Worm (Caenorhabditis elegans) whole organism, mixed stage, embryonic: ENCODE data around the gene cyp-25A2.

ENCODE experiments used
- cnd-1 ChIP-seq: fragments of 200-800 bp; sonication (Bioruptor generic); optimal IDR thresholded peaks from 2 replicates; lab custom pipeline; 2018; ENCODE audit warnings: mild to moderate bottlenecking, missing genetic modification characterization, missing compliant biosample characterization
- lin-32 ChIP-seq: fragments of 200-800 bp; sonication (Bioruptor generic); optimal IDR thresholded peaks from 2 replicates; lab custom pipeline; 2018; ENCODE audit warnings: mild to moderate bottlenecking, missing genetic modification characterization, missing compliant biosample characterization
- nhr-76 ChIP-seq: sonication (generic microtip); optimal IDR thresholded peaks from 2 replicates; lab custom pipeline; 2017; ENCODE audit warnings: missing biosample characterization, missing genetic modification characterization
- unc-62 ChIP-seq: fragments of 150-350 bp; optimal IDR thresholded peaks from 2 replicates; lab custom pipeline; 2014; ENCODE audit warnings: missing biosample characterization, missing genetic modification reagents, missing genetic modification characterization

DNA sequence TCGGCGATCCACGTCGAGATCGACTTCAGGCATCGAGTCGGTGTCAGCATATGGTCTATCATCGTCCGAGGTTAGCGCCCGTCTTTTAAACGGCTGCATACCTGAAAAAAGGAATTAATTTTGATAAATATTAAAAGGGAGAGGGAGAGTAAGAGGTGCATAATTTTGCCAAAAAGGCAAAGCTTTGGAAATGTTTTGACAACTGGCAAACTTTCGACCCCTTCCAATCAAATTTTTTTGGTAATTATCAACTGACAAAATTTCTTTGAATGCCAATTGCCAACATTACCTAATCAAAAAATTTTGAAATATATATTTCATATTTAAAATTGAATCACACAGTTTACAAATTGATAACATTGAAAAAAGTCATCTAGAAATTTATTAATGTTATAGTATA lies 15.4 kb upstream of the cyp-25A2 start, which contains the start of gene dpy-27:
- no peak for TF ChIP-seq lin-32 (GFP tag; lab: Kevin White, UChicago)
- no peak for TF ChIP-seq nhr-76
- no peak for TF ChIP-seq unc-62 (GFP tag; lab: Kevin White, UChicago)
- TF ChIP-seq cnd-1, result no peak
